Worm (Caenorhabditis elegans): ENCODE measurements around the gene C23F12.3.

ce11 chrX:9393750-9394149, 2.3 kb downstream of the C23F12.3 start, which contains the start of gene C23F12.9:
- TF ChIP-seq flt-1 (GFP tag; IDR thresholded peaks at IDR 0.05) (no peak), ref-1 (GFP tag; conservative IDR thresholded peaks at IDR 0.05) (no peak), T22C8.4 (GFP tag; IDR thresholded peaks at IDR 0.05) (no peak), med-1 (GFP tag; optimal IDR thresholded peaks at IDR 0.05; ENCODE audit: insufficient read depth) (no peak), klf-2 (GFP tag; conservative IDR thresholded peaks at IDR 0.05) (no peak), cog-1 (tag; optimal IDR thresholded peaks at IDR 0.05) (no peak), ztf-23 (GFP tag; IDR thresholded peaks at IDR 0.05) (no peak), tab-1 (GFP tag; IDR thresholded peaks at IDR 0.05) (no peak)
